5 worm cellular contexts compared by ENCODE assay signal in the genomic region with DNA sequence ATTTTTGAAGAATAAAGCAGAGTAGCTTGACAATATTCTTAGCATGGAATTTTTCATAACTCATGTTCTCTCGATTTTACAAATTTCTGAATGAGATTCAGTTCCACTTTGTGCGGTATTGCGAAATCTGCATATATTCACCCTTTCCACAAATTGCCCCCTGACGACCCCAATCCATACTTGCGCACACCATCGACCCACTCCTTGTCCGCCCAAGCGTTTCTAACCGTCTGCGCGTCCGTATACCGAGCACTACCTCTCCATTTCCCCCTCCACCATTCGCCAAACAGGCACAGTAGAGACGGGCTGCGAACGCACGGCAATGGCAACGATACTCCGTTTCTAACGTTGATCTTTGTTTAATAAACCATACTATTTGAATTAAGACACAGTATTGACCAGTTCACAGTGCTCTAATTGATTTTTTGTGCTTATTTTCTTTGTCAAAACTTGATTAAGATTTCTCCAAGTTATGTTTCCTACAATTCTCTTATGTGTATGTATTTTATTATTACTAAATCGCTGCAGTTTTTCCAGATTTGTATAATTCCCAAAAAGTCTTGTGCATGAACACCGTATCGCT.
A peak's percentile ranks its signal among the peaks of the same experiment; 100 is the strongest.
TF ChIP-seq lines count a peak whose summit lies in the region.

A gene (plus strand): TSS at position 533 of the 583 bp plus-strand sequence.

TF ChIP-seq in whole organism, L1 larva, 84 proteins besides CTCF, POLR2A, EP300 and RAD21 (continues in another document):
- TF ChIP-seq nhr-90 (tag; optimal IDR thresholded peaks at IDR 0.05; lab: Kevin White, UChicago; ENCODE audit: poor library complexity) (peak; percentile 28), nhr-47 (tag; optimal IDR thresholded peaks at IDR 0.05; lab: Kevin White, UChicago) (peak; percentile 28), egl-27 (tag; optimal IDR thresholded peaks at IDR 0.05; lab: Kevin White, UChicago) (no peak), unc-86 (tag; optimal IDR thresholded peaks at IDR 0.05; lab: Kevin White, UChicago) (peak; percentile 13), lin-14 (GFP tag; optimal IDR thresholded peaks at IDR 0.05; lab: Kevin White, UChicago) (peak; percentile 59), mab-9 (GFP tag; IDR thresholded peaks at IDR 0.05; lab: Robert Waterston, UW) (0 out of 2 replicates have a peak, but pooled peaks have one; percentile 21), nhr-71 (tag; optimal IDR thresholded peaks at IDR 0.05; lab: Kevin White, UChicago) (peak; percentile 26), nhr-19 (GFP tag; conservative IDR thresholded peaks at IDR 0.05; lab: Robert Waterston, UW) (peak; percentile 23; the same call in 1 of the 2 replicates), blmp-1 (tag; optimal IDR thresholded peaks at IDR 0.05; lab: Kevin White, UChicago) (peak; percentile 4), lin-35 (GFP tag; optimal IDR thresholded peaks at IDR 0.05; lab: Kevin White, UChicago) (peak; percentile 15 to 48), snu-23 (GFP tag; optimal IDR thresholded peaks at IDR 0.05; lab: Kevin White, UChicago) (peak; percentile 31), fkh-10 (GFP tag; optimal IDR thresholded peaks at IDR 0.05; lab: Kevin White, UChicago) (peak; percentile 3), nhr-85 (tag; lab: Kevin White, UChicago) (peak; percentile 55), dsc-1 (tag; optimal IDR thresholded peaks at IDR 0.05; lab: Kevin White, UChicago) (peak; percentile 26), ztf-11 (tag; optimal IDR thresholded peaks at IDR 0.05; lab: Kevin White, UChicago) (peak in 1 of 2 experiments; percentile 37), zip-4 (GFP tag; optimal IDR thresholded peaks at IDR 0.05; lab: Kevin White, UChicago) (peak; percentile 86)

TF ChIP-seq in whole organism, L3 larva, 47 proteins besides CTCF, POLR2A, EP300 and RAD21:
- TF ChIP-seq lin-39 (tag; optimal IDR thresholded peaks at IDR 0.05; lab: Kevin White, UChicago) (peak; percentile 68), tbx-2 (tag; optimal IDR thresholded peaks at IDR 0.05; lab: Kevin White, UChicago) (no peak), sea-2 (GFP tag; optimal IDR thresholded peaks at IDR 0.05; lab: Kevin White, UChicago) (peak; percentile 12), nfya-1 (tag; optimal IDR thresholded peaks at IDR 0.05; lab: Kevin White, UChicago; ENCODE audit: insufficient read depth) (peak; percentile 64), fkh-10 (GFP tag; optimal IDR thresholded peaks at IDR 0.05; lab: Kevin White, UChicago) (no peak), pha-4 (tag; optimal IDR thresholded peaks at IDR 0.05; lab: Kevin White, UChicago) (peak; percentile 1), nhr-25 (tag; optimal IDR thresholded peaks at IDR 0.05; lab: Kevin White, UChicago) (peak; percentile 26), mdl-1 (tag; optimal IDR thresholded peaks at IDR 0.05; lab: Kevin White, UChicago) (no peak), unc-62 (GFP tag; optimal IDR thresholded peaks at IDR 0.05; lab: Kevin White, UChicago) (no peak)

TF ChIP-seq in whole organism, early embryonic, 17 proteins besides CTCF, POLR2A, EP300 and RAD21:
- TF ChIP-seq aly-1 (tag; optimal IDR thresholded peaks at IDR 0.05; lab: Kevin White, UChicago) (peak; percentile 43), ets-7 (tag; optimal IDR thresholded peaks at IDR 0.05; lab: Kevin White, UChicago) (no peak), hmg-4 (GFP tag; optimal IDR thresholded peaks at IDR 0.05; lab: Kevin White, UChicago) (peak; percentile 43), F13C5.2 (tag; optimal IDR thresholded peaks at IDR 0.05; lab: Kevin White, UChicago) (peak; percentile 45)

TF ChIP-seq in whole organism, midembryonic, 9 proteins besides CTCF, POLR2A, EP300 and RAD21:
- peak; percentile 8; the same call in 1 of the 2 replicates for TF ChIP-seq tab-1 (GFP tag; IDR thresholded peaks at IDR 0.05; lab: Robert Waterston, UW)
- peak; percentile 3 for TF ChIP-seq cog-1 (tag; optimal IDR thresholded peaks at IDR 0.05; lab: Kevin White, UChicago)
- no peak for TF ChIP-seq ztf-29 (GFP tag; IDR thresholded peaks at IDR 0.05; lab: Robert Waterston, UW)
- peak; percentile 54; the same call in 1 of the 2 replicates for TF ChIP-seq T22C8.4 (GFP tag; IDR thresholded peaks at IDR 0.05; lab: Robert Waterston, UW)
- TF ChIP-seq ztf-23 (GFP tag; IDR thresholded peaks at IDR 0.05; lab: Robert Waterston, UW) = no peak
- no peak for TF ChIP-seq flt-1 (GFP tag; IDR thresholded peaks at IDR 0.05; lab: Robert Waterston, UW)
- TF ChIP-seq klf-2 (GFP tag; conservative IDR thresholded peaks at IDR 0.05; lab: Robert Waterston, UW) = no peak
- no peak for TF ChIP-seq ref-1 (GFP tag; conservative IDR thresholded peaks at IDR 0.05; lab: Robert Waterston, UW)

TF ChIP-seq in whole organism, young adult, 124 proteins besides CTCF, POLR2A, EP300 and RAD21:
- TF ChIP-seq lin-40 (tag; optimal IDR thresholded peaks at IDR 0.05; lab: Kevin White, UChicago) (peak; percentile 30), ZK185.1 (tag; optimal IDR thresholded peaks at IDR 0.05; lab: Kevin White, UChicago; ENCODE audit: poor library complexity, severe bottlenecking) (peak; percentile 16), zfh-2 (GFP tag; conservative IDR thresholded peaks at IDR 0.05; lab: Robert Waterston, UW) (peak; percentile 44; the same call in 1 of the 2 replicates), cebp-1 (GFP tag; IDR thresholded peaks at IDR 0.05; lab: Robert Waterston, UW) (peak; percentile 86), cebp-1 (tag; optimal IDR thresholded peaks at IDR 0.05; lab: Kevin White, UChicago) (peak; percentile 98), ztf-18 (tag; optimal IDR thresholded peaks at IDR 0.05; lab: Kevin White, UChicago) (peak; percentile 9), ceh-91 (GFP tag; IDR thresholded peaks at IDR 0.05; lab: Robert Waterston, UW) (no peak), F57C9.4 (tag; optimal IDR thresholded peaks at IDR 0.05; lab: Kevin White, UChicago) (no peak), hmg-1.2 (GFP tag; IDR thresholded peaks at IDR 0.05; lab: Robert Waterston, UW) (peak; percentile 83; the same call in 1 of the 2 replicates), attf-3 (GFP tag; conservative IDR thresholded peaks at IDR 0.05; lab: Robert Waterston, UW) (peak; percentile 78)
